Worm (Caenorhabditis elegans): ENCODE measurements around the gene srz-5.
A peak's percentile ranks its signal among the peaks of the same experiment; 100 is the strongest.

srz-5 gene

DNA sequence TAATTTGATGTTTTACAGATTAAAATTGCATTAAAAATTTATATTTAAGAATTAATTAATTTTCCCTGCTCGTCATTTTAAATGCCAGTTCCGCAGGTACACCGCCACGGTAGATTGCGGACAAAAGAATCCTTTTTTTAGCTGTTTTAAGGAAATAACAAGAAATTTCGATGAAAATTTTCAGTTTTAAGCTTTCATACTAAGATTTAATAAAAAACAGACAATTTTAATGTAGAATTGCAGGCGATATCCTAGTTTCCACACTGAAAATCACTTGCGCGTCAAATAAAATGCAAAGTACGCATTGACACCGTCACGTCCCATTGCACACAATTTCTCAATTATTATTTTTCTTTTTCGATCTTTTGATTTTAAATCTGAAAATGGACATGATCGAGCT, 38.9 kb upstream of the srz-5 start, which contains the start of gene dnc-3:
dnc-3 (plus strand) TSS at position 272 of the 400 bp plus-strand sequence.
- TF ChIP-seq F13C5.2 (tag; optimal IDR thresholded peaks at IDR 0.05) (peak; percentile 40), tbx-11 (GFP tag; IDR thresholded peaks at IDR 0.05) (no peak), ceh-36 (tag; optimal IDR thresholded peaks at IDR 0.05) (no peak)

DNA sequence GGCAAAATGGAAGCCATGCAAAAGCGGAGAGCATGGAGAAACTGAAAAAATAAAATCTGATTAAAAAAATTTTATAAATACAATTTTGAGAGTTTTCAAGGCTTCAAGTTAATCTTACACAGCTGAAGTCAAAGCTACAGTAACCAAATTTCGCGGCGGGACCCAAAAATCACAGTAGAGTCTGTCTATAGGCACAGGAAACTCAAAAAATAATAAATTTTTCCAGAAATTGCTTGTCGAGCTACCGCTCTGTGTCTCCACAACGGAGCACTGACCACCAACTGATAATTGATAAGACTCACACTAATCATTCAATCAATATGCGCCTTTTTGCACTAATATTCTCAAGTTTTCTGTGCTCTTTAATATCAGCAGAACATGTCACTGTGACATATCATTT, 35.8 kb upstream of the srz-5 start, which contains the start of gene W10G11.19:
W10G11.19 (plus strand) TSS at position 301 of the 400 bp plus-strand sequence.
- TF ChIP-seq tbx-37 (GFP tag; conservative IDR thresholded peaks at IDR 0.05) (no peak), F13C5.2 (tag; optimal IDR thresholded peaks at IDR 0.05) (no peak), pes-1 (GFP tag; IDR thresholded peaks at IDR 0.05) (no peak)

DNA sequence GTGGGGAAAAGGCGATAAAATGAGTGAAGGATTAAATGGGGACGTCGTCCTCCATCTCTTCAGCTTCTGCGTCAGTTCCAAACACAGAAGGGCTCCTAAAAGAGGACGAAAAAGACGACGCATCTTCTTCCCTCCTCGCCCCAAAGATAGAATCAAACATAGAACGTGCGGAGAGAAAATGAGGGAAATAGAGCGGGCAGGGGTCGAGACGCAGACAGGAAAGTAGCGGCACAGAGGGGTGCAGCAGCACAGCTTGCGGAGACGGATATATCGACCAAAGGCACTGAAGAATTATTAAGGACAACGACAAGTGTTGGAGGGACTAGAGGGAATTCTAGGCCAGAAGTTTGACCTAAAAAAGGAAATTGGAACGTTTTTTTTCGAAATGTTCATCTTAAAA, 32.8 kb upstream of the srz-5 start:
- TF ChIP-seq hmbx-1 (tag; optimal IDR thresholded peaks at IDR 0.05) (no peak), ceh-36 (tag; optimal IDR thresholded peaks at IDR 0.05) (no peak), flt-1 (GFP tag; IDR thresholded peaks at IDR 0.05) (no peak), tbx-37 (GFP tag; conservative IDR thresholded peaks at IDR 0.05) (0 out of 2 replicates have a peak, but pooled peaks have one; percentile 6), ama-1 (optimal IDR thresholded peaks at IDR 0.05) (no peak), tbx-11 (GFP tag; IDR thresholded peaks at IDR 0.05) (no peak), B0310.2 (tag; optimal IDR thresholded peaks at IDR 0.05) (no peak), ceh-13 (GFP tag; optimal IDR thresholded peaks at IDR 0.05) (no peak), F13C5.2 (tag; optimal IDR thresholded peaks at IDR 0.05) (no peak), hmg-4 (GFP tag; optimal IDR thresholded peaks at IDR 0.05) (peak; percentile 54), tra-4 (tag; optimal IDR thresholded peaks at IDR 0.05) (no peak), aly-1 (tag; optimal IDR thresholded peaks at IDR 0.05) (no peak), scrt-1 (GFP tag; IDR thresholded peaks at IDR 0.05) (no peak), pes-1 (GFP tag; IDR thresholded peaks at IDR 0.05) (no peak), ets-7 (tag; optimal IDR thresholded peaks at IDR 0.05) (no peak)

ce11 chrII:3546381-3546931, 31.9 kb upstream of the srz-5 start, which contains the start of gene apd-3:
TSS of gene apd-3 (minus strand) at chrII:3546431.
- TF ChIP-seq ama-1 (optimal IDR thresholded peaks at IDR 0.05) (no peak), F13C5.2 (tag; optimal IDR thresholded peaks at IDR 0.05) (no peak), aly-1 (tag; optimal IDR thresholded peaks at IDR 0.05) (no peak), B0310.2 (tag; optimal IDR thresholded peaks at IDR 0.05) (no peak), tra-4 (tag; optimal IDR thresholded peaks at IDR 0.05) (no peak), tbx-37 (GFP tag; conservative IDR thresholded peaks at IDR 0.05) (no peak), tbx-11 (GFP tag; IDR thresholded peaks at IDR 0.05) (no peak), ceh-13 (GFP tag; optimal IDR thresholded peaks at IDR 0.05) (no peak), hnd-1 (tag; optimal IDR thresholded peaks at IDR 0.05) (no peak), flt-1 (GFP tag; IDR thresholded peaks at IDR 0.05) (no peak), hmg-4 (GFP tag; optimal IDR thresholded peaks at IDR 0.05) (no peak), hmbx-1 (tag; optimal IDR thresholded peaks at IDR 0.05) (no peak), sea-1 (GFP tag; conservative IDR thresholded peaks at IDR 0.05) (no peak)

DNA sequence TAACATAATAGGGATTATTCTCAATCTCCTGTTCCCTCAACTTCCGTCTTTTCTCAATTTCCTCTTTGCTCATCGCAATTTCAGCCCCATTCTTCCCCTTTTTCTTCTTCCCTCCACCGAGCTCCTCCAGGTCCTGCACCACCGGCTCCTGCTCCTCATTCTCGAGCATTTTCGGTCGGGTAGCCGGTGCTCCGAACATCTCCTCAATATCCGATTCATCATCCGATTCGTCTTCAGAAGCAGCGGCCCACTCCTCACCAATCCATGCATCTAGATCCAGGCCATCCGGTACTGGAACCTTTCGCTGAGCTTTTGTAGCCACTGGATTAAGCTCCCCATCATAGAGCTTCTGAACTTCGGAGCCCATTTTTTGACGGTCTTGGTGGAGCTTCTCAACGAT, 25.6 kb upstream of the srz-5 start:
- no peak for TF ChIP-seq tbx-11 (GFP tag; IDR thresholded peaks at IDR 0.05)
- no peak for TF ChIP-seq pes-1 (GFP tag; IDR thresholded peaks at IDR 0.05)
- no peak for TF ChIP-seq ama-1 (optimal IDR thresholded peaks at IDR 0.05)
- TF ChIP-seq ets-7 (tag; optimal IDR thresholded peaks at IDR 0.05): no peak
- TF ChIP-seq ceh-13 (GFP tag; optimal IDR thresholded peaks at IDR 0.05): no peak
- TF ChIP-seq ceh-36 (tag; optimal IDR thresholded peaks at IDR 0.05): no peak
- no peak for TF ChIP-seq hnd-1 (tag; optimal IDR thresholded peaks at IDR 0.05)
- TF ChIP-seq hmbx-1 (tag; optimal IDR thresholded peaks at IDR 0.05): no peak
- TF ChIP-seq sea-1 (GFP tag; conservative IDR thresholded peaks at IDR 0.05): no peak
- TF ChIP-seq F13C5.2 (tag; optimal IDR thresholded peaks at IDR 0.05): no peak
- TF ChIP-seq tra-4 (tag; optimal IDR thresholded peaks at IDR 0.05): no peak
- no peak for TF ChIP-seq flt-1 (GFP tag; IDR thresholded peaks at IDR 0.05)

ce11 chrII:3528256-3528655, 13.7 kb upstream of the srz-5 start, which contains the start of gene ncs-6:
TSS of gene ncs-6 (minus strand) at chrII:3528516.
- TF ChIP-seq F13C5.2 (tag; optimal IDR thresholded peaks at IDR 0.05) (no peak), hmg-4 (GFP tag; optimal IDR thresholded peaks at IDR 0.05) (no peak), sea-1 (GFP tag; conservative IDR thresholded peaks at IDR 0.05) (no peak), hnd-1 (tag; optimal IDR thresholded peaks at IDR 0.05) (no peak), tbx-11 (GFP tag; IDR thresholded peaks at IDR 0.05) (no peak), hmbx-1 (tag; optimal IDR thresholded peaks at IDR 0.05) (no peak)

- no peak for TF ChIP-seq hmg-4 (GFP tag; optimal IDR thresholded peaks at IDR 0.05)
- no peak for TF ChIP-seq pes-1 (GFP tag; IDR thresholded peaks at IDR 0.05)
- TF ChIP-seq tbx-11 (GFP tag; IDR thresholded peaks at IDR 0.05): no peak
- TF ChIP-seq F13C5.2 (tag; optimal IDR thresholded peaks at IDR 0.05): no peak
- no peak for TF ChIP-seq ets-7 (tag; optimal IDR thresholded peaks at IDR 0.05)
- TF ChIP-seq flt-1 (GFP tag; IDR thresholded peaks at IDR 0.05): no peak
- TF ChIP-seq B0310.2 (tag; optimal IDR thresholded peaks at IDR 0.05): no peak
- TF ChIP-seq tbx-37 (GFP tag; conservative IDR thresholded peaks at IDR 0.05): no peak
- no peak for TF ChIP-seq hmbx-1 (tag; optimal IDR thresholded peaks at IDR 0.05)
- TF ChIP-seq ama-1 (optimal IDR thresholded peaks at IDR 0.05): no peak
- TF ChIP-seq hnd-1 (tag; optimal IDR thresholded peaks at IDR 0.05): no peak
- TF ChIP-seq ceh-13 (GFP tag; optimal IDR thresholded peaks at IDR 0.05): no peak
- no peak for TF ChIP-seq scrt-1 (GFP tag; IDR thresholded peaks at IDR 0.05)
- no peak for TF ChIP-seq sea-1 (GFP tag; conservative IDR thresholded peaks at IDR 0.05)
- no peak for TF ChIP-seq tra-4 (tag; optimal IDR thresholded peaks at IDR 0.05)
Observed at ce11 chrII:3527460-3527859, 12.9 kb upstream of the srz-5 start.

DNA sequence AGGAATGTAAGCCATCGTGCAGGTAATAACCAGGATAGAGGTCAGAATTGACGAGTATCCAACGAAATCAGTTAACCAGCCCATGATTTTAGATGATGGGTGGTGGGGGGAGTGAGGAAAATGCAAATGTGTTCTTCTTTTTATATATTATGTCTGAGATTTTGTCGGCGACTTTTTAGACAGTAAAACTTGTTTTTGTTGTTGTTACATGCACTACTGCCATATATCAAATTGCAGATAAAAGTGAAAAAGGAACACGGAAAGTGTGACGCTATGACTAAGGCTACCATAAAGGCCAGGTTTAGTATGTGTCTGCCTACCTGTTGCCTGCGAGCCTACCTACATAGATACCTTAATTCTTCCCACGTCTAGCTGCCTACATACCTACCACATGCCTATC, 9.6 kb upstream of the srz-5 start, which contains the start of gene col-72:
col-72 (minus strand) TSS at position 101 of the 400 bp plus-strand sequence.
- TF ChIP-seq F13C5.2 (tag; optimal IDR thresholded peaks at IDR 0.05) (no peak), ceh-36 (tag; optimal IDR thresholded peaks at IDR 0.05) (no peak), ets-7 (tag; optimal IDR thresholded peaks at IDR 0.05) (no peak), hmg-4 (GFP tag; optimal IDR thresholded peaks at IDR 0.05) (no peak), sea-1 (GFP tag; conservative IDR thresholded peaks at IDR 0.05) (no peak), aly-1 (tag; optimal IDR thresholded peaks at IDR 0.05) (no peak), tbx-37 (GFP tag; conservative IDR thresholded peaks at IDR 0.05) (no peak), hnd-1 (tag; optimal IDR thresholded peaks at IDR 0.05) (no peak)
